Worm (Caenorhabditis elegans) whole organism, L4/young adult: ENCODE data around the gene znf-207.

ENCODE experiments used
- dao-5 ChIP-seq: sonication (generic microtip); optimal IDR thresholded peaks from 2 replicates; lab custom pipeline; 2016; ENCODE audit warnings: missing genotype, missing genetic modification characterization, moderate library complexity, missing compliant biosample characterization
- him-1 ChIP-seq: sonication (generic microtip); optimal IDR thresholded peaks from 2 replicates; lab custom pipeline; 2016; ENCODE audit warnings: missing genotype, missing genetic modification reagents, missing genetic modification characterization, missing compliant biosample characterization

- TF ChIP-seq dao-5 (tag; lab: Kevin White, UChicago) (no peak), him-1 (no peak)
Observed at ce11 chrIV:11313880-11314279, 3.1 kb downstream of the znf-207 start, which contains the start of gene dnj-2.
